Worm (Caenorhabditis elegans) whole organism, L1 larva: ENCODE data around the gene lips-17.

Experiments
- elt-2 ChIP-seq: sonication (generic microtip); optimal IDR thresholded peaks from 2 replicates; lab custom pipeline; 2016; ENCODE audit warnings: missing genetic modification characterization, mild to moderate bottlenecking, inconsistent platforms, missing compliant biosample characterization, missing genetic modification reagents
- fos-1 ChIP-seq: fragments of 150-350 bp; optimal IDR thresholded peaks from 2 replicates; lab custom pipeline; 2014; ENCODE audit warnings: missing biosample characterization, missing genetic modification characterization
- pag-3 ChIP-seq: sonication (generic microtip); optimal IDR thresholded peaks from 2 replicates; lab custom pipeline; 2017; ENCODE audit warnings: missing genetic modification characterization, mild to moderate bottlenecking, missing compliant biosample characterization, antibody characterized with exemption, borderline replicate concordance; ENCODE audit not compliant: insufficient read depth
- unc-130 ChIP-seq: fragments of 150-350 bp; optimal IDR thresholded peaks from 2 replicates; lab custom pipeline; 2017; ENCODE audit warnings: missing biosample characterization, missing genetic modification characterization, inconsistent platforms
- zag-1 ChIP-seq: fragments of 150-350 bp; optimal IDR thresholded peaks from 2 replicates; lab custom pipeline; 2014; ENCODE audit warnings: missing biosample characterization, missing genetic modification characterization

- TF ChIP-seq pag-3 (tag; lab: Kevin White, UChicago) (no peak), elt-2 (tag; lab: Kevin White, UChicago) (no peak), fos-1 (tag; lab: Kevin White, UChicago) (no peak), zag-1 (no peak), unc-130 (no peak)
Observed at ce11 chrII:7631677-7632210, 23.7 kb downstream of the lips-17 start.
